Fruit fly (Drosophila melanogaster) whole organism, embryonic: ENCODE data around the gene CG42324.

ENCODE experiments used
- CG11560 ChIP-seq: fragments of 200-800 bp; sonication (Bioruptor generic); IDR thresholded peaks from 3 replicates; pipeline ENCODE4 v1.3.6; 2022; ENCODE audit warnings: missing biosample characterization, missing genetic modification characterization
- CG12219 ChIP-seq: fragments of 200-800 bp; sonication (Bioruptor generic); optimal IDR thresholded peaks from 3 replicates; lab custom pipeline; 2018; ENCODE audit warnings: missing biosample characterization, mild to moderate bottlenecking, missing genetic modification characterization
- CG1233 ChIP-seq: fragments of 200-800 bp; sonication (Bioruptor generic); optimal IDR thresholded peaks from 4 replicates; lab custom pipeline; 2018; ENCODE audit warnings: missing biosample characterization, mild to moderate bottlenecking, missing genetic modification characterization
- CG13296 ChIP-seq: fragments of 200-800 bp; sonication (Bioruptor generic); optimal IDR thresholded peaks from 3 replicates; lab custom pipeline; 2018; ENCODE audit warnings: missing biosample characterization, mild to moderate bottlenecking, missing genetic modification characterization
- CG13775 ChIP-seq: fragments of 200-800 bp; sonication (Bioruptor generic); optimal IDR thresholded peaks from 3 replicates; lab custom pipeline; 2017; ENCODE audit warnings: missing biosample characterization, mild to moderate bottlenecking, missing genetic modification characterization
- CG14860 ChIP-seq: fragments of 200-800 bp; sonication (Bioruptor generic); IDR thresholded peaks from 3 replicates; pipeline ENCODE4 v1.3.6; 2022; ENCODE audit warnings: missing biosample characterization, missing genetic modification characterization; ENCODE audit not compliant: partially characterized antibody
- CG15269 ChIP-seq: fragments of 200-800 bp; sonication (Bioruptor generic); optimal IDR thresholded peaks from 2 replicates; lab custom pipeline; 2018; ENCODE audit warnings: missing biosample characterization, mild to moderate bottlenecking, missing genetic modification characterization, moderate library complexity
- CG2199 ChIP-seq: fragments of 200-800 bp; sonication (Bioruptor generic); IDR thresholded peaks from 3 replicates; pipeline ENCODE4 v1.3.6; 2022; ENCODE audit warnings: missing biosample characterization, missing genetic modification characterization
- CG2678 ChIP-seq: fragments of 200-800 bp; sonication (Bioruptor generic); optimal IDR thresholded peaks from 3 replicates; lab custom pipeline; 2019; ENCODE audit warnings: missing biosample characterization, mild to moderate bottlenecking, missing genetic modification characterization, moderate library complexity
- CG32532 ChIP-seq: fragments of 200-800 bp; sonication (Bioruptor generic); IDR thresholded peaks from 2 replicates; pipeline ENCODE4 v1.3.6; 2022; ENCODE audit warnings: missing biosample characterization, missing genetic modification characterization
- CG42726 ChIP-seq: fragments of 200-800 bp; sonication (Bioruptor generic); IDR thresholded peaks from 2 replicates; pipeline ENCODE4 v1.3.6; 2022; ENCODE audit warnings: missing biosample characterization, missing genetic modification characterization; ENCODE audit not compliant: partially characterized antibody
- CG6689 ChIP-seq: fragments of 200-800 bp; sonication (Bioruptor generic); IDR thresholded peaks from 2 replicates; pipeline ENCODE4 v1.3.6; 2022; ENCODE audit warnings: missing biosample characterization, missing genetic modification characterization
- CG6791 ChIP-seq: fragments of 200-800 bp; sonication (Bioruptor generic); IDR thresholded peaks from 3 replicates; pipeline ENCODE4 v1.3.6; 2022; ENCODE audit warnings: missing biosample characterization, missing genetic modification characterization; ENCODE audit not compliant: partially characterized antibody
- CG7556 ChIP-seq: fragments of 200-800 bp; sonication (Bioruptor generic); optimal IDR thresholded peaks from 2 replicates; lab custom pipeline; 2017; ENCODE audit warnings: missing biosample characterization, mild to moderate bottlenecking, missing genetic modification characterization
- CG8281 ChIP-seq: fragments of 200-800 bp; sonication (Bioruptor generic); optimal IDR thresholded peaks from 2 replicates; lab custom pipeline; 2018; ENCODE audit warnings: missing biosample characterization, mild to moderate bottlenecking, missing genetic modification characterization, moderate library complexity
- CG9727 ChIP-seq: fragments of 200-800 bp; sonication (Bioruptor generic); optimal IDR thresholded peaks from 3 replicates; lab custom pipeline; 2017; ENCODE audit warnings: missing biosample characterization, mild to moderate bottlenecking, missing genetic modification characterization
- CG9932 ChIP-seq: fragments of 200-800 bp; sonication (Bioruptor generic); IDR thresholded peaks from 2 replicates; pipeline ENCODE4 v1.3.6; 2022; ENCODE audit warnings: missing biosample characterization, missing genetic modification characterization
- CTCF ChIP-seq: fragments of 200-800 bp; sonication (Bioruptor generic); optimal IDR thresholded peaks from 2 replicates; lab custom pipeline; 2017; ENCODE audit warnings: missing biosample characterization, mild to moderate bottlenecking, missing genetic modification characterization, moderate library complexity
- Deaf1 ChIP-seq: fragments of 200-800 bp; optimal IDR thresholded peaks from 3 replicates; lab custom pipeline; 2019; ENCODE audit warnings: missing biosample characterization, mild to moderate bottlenecking, missing genetic modification characterization, moderate library complexity
- Eip74EF ChIP-seq, 2 experiments: fragments of 200-800 bp in 1 of 2; fragments of >200 bp in 1 of 2; sonication (Bioruptor generic) in 1 of 2; optimal IDR thresholded peaks; 2 replicates each; lab custom pipeline; 2017 to 2019; ENCODE audit warnings: missing biosample characterization in 2 of 2, missing genetic modification characterization in 2 of 2, mild to moderate bottlenecking in 1 of 2, moderate library complexity in 1 of 2
- Gsc ChIP-seq: fragments of 200-800 bp; sonication (Bioruptor generic); IDR thresholded peaks from 2 replicates; pipeline ENCODE4 v1.3.6; 2022; ENCODE audit warnings: missing biosample characterization, missing genetic modification characterization
- Gug ChIP-seq: fragments of 200-800 bp; sonication (Bioruptor generic); IDR thresholded peaks from 4 replicates; pipeline ENCODE4 v1.3.6; 2022; ENCODE audit warnings: missing biosample characterization, missing genetic modification characterization
- Hr3 ChIP-seq: fragments of 200-800 bp; sonication (Bioruptor generic); optimal IDR thresholded peaks from 3 replicates; lab custom pipeline; 2016; ENCODE audit warnings: missing biosample characterization, missing genetic modification characterization
- NC2α ChIP-seq: fragments of 200-800 bp; sonication (Bioruptor generic); optimal IDR thresholded peaks from 2 replicates; lab custom pipeline; 2016; ENCODE audit warnings: missing biosample characterization, missing genetic modification characterization
- NfI ChIP-seq: fragments of 200-800 bp; sonication (Bioruptor generic); optimal IDR thresholded peaks from 3 replicates; lab custom pipeline; 2018; ENCODE audit warnings: missing biosample characterization, mild to moderate bottlenecking, missing genetic modification characterization, moderate library complexity
- Oli ChIP-seq: fragments of 200-800 bp; sonication (Bioruptor generic); optimal IDR thresholded peaks from 2 replicates; lab custom pipeline; 2018; ENCODE audit warnings: missing biosample characterization, mild to moderate bottlenecking, missing genetic modification characterization, moderate library complexity
- Ptx1 ChIP-seq: fragments of 200-800 bp; sonication (Bioruptor generic); IDR thresholded peaks from 2 replicates; pipeline ENCODE4 v1.3.6; 2022; ENCODE audit warnings: missing biosample characterization, missing genetic modification characterization
- Scr ChIP-seq: fragments of 200-800 bp; sonication (Bioruptor generic); IDR thresholded peaks from 2 replicates; pipeline ENCODE4 v1.3.6; 2022; ENCODE audit warnings: missing biosample characterization, missing genetic modification characterization; ENCODE audit not compliant: partially characterized antibody
- Trl ChIP-seq, 3 experiments: fragments of >200 bp in 2 of 3; fragments of 200-800 bp in 1 of 3; sonication (Bioruptor generic) in 1 of 3; optimal IDR thresholded peaks; 2 replicates in 1 of 3; 3 replicates in 2 of 3; lab custom pipeline; 2016 to 2017; ENCODE audit warnings: missing biosample characterization in 1 of 3, missing genetic modification characterization in 1 of 3
- ase ChIP-seq: fragments of 200-800 bp; sonication (Bioruptor generic); IDR thresholded peaks from 3 replicates; pipeline ENCODE4 v1.3.6; 2022; ENCODE audit warnings: missing biosample characterization, missing genetic modification characterization
- bab2 ChIP-seq: fragments of 200-800 bp; sonication (Bioruptor generic); optimal IDR thresholded peaks from 2 replicates; lab custom pipeline; 2016; ENCODE audit warnings: missing biosample characterization, missing genetic modification characterization
- bcd ChIP-seq: fragments of 200-800 bp; sonication (Bioruptor generic); optimal IDR thresholded peaks from 2 replicates; lab custom pipeline; 2017; ENCODE audit warnings: missing biosample characterization, mild to moderate bottlenecking, missing genetic modification characterization
- crol ChIP-seq: fragments of 200-800 bp; sonication (Bioruptor generic); IDR thresholded peaks from 2 replicates; pipeline ENCODE4 v1.3.6; 2022; ENCODE audit warnings: missing biosample characterization, missing genetic modification characterization
- dmrt99B ChIP-seq: fragments of 200-800 bp; sonication (Bioruptor generic); optimal IDR thresholded peaks from 2 replicates; lab custom pipeline; 2018; ENCODE audit warnings: missing biosample characterization, mild to moderate bottlenecking, missing genetic modification characterization, moderate library complexity
- eve ChIP-seq, 2 experiments: fragments of >200 bp; optimal IDR thresholded peaks; 2 replicates each; lab custom pipeline; 2017; ENCODE audit warnings: missing biosample characterization in 2 of 2, missing genetic modification characterization in 2 of 2
- ewg ChIP-seq: fragments of 200-800 bp; sonication (Bioruptor generic); optimal IDR thresholded peaks from 3 replicates; lab custom pipeline; 2017; ENCODE audit warnings: mild to moderate bottlenecking, missing biosample characterization, missing genetic modification reagents, missing genetic modification characterization
- fd96Cb ChIP-seq: fragments of 200-800 bp; sonication (Bioruptor generic); optimal IDR thresholded peaks from 2 replicates; lab custom pipeline; 2018; ENCODE audit warnings: missing biosample characterization, mild to moderate bottlenecking, missing genetic modification characterization, moderate library complexity
- lilli ChIP-seq: fragments of 200-800 bp; sonication (Bioruptor generic); optimal IDR thresholded peaks from 3 replicates; lab custom pipeline; 2016; ENCODE audit warnings: missing biosample characterization, missing genetic modification characterization
- nom ChIP-seq: fragments of 200-800 bp; sonication (Bioruptor generic); optimal IDR thresholded peaks from 2 replicates; lab custom pipeline; 2017; ENCODE audit warnings: missing biosample characterization, missing genetic modification characterization, mild to moderate bottlenecking, moderate library complexity, missing genetic modification reagents
- odd ChIP-seq: fragments of 200-800 bp; sonication (Bioruptor generic); optimal IDR thresholded peaks from 2 replicates; lab custom pipeline; 2017; ENCODE audit warnings: missing biosample characterization, mild to moderate bottlenecking, missing genetic modification characterization
- pfk ChIP-seq: fragments of 200-800 bp; sonication (Bioruptor generic); optimal IDR thresholded peaks from 2 replicates; lab custom pipeline; 2018; ENCODE audit warnings: missing biosample characterization, mild to moderate bottlenecking, missing genetic modification characterization, moderate library complexity
- sens ChIP-seq: fragments of 200-800 bp; sonication (Bioruptor generic); peaks from one replicate; lab custom pipeline; 2016; ENCODE audit warnings: missing biosample characterization, missing genetic modification characterization
- sens-2 ChIP-seq: fragments of 200-800 bp; sonication (Bioruptor generic); IDR thresholded peaks from 2 replicates; pipeline ENCODE4 v1.3.6; 2022; ENCODE audit warnings: missing biosample characterization, missing genetic modification characterization
- shn ChIP-seq: fragments of 200-800 bp; sonication (Bioruptor generic); optimal IDR thresholded peaks from 3 replicates; lab custom pipeline; 2016; ENCODE audit warnings: missing biosample characterization, missing genetic modification characterization
- stc ChIP-seq: fragments of 200-800 bp; sonication (Bioruptor generic); IDR thresholded peaks from 2 replicates; pipeline ENCODE4 v1.3.6; 2022; ENCODE audit warnings: missing biosample characterization, missing genetic modification characterization
- unc-4 ChIP-seq: fragments of 200-800 bp; sonication (Bioruptor generic); IDR thresholded peaks from 2 replicates; pipeline ENCODE4 v1.3.6; 2022; ENCODE audit warnings: missing biosample characterization, missing genetic modification characterization; ENCODE audit not compliant: partially characterized antibody
- vvl ChIP-seq: fragments of 200-800 bp; sonication (Bioruptor generic); IDR thresholded peaks from 2 replicates; pipeline ENCODE4 v1.3.6; 2022; ENCODE audit warnings: missing biosample characterization, missing genetic modification characterization
- zen2 ChIP-seq: fragments of 200-800 bp; sonication (Bioruptor generic); IDR thresholded peaks from 3 replicates; pipeline ENCODE4 v1.3.6; 2022; ENCODE audit warnings: missing biosample characterization, missing genetic modification characterization; ENCODE audit not compliant: partially characterized antibody

Gene CG42324

DNA sequence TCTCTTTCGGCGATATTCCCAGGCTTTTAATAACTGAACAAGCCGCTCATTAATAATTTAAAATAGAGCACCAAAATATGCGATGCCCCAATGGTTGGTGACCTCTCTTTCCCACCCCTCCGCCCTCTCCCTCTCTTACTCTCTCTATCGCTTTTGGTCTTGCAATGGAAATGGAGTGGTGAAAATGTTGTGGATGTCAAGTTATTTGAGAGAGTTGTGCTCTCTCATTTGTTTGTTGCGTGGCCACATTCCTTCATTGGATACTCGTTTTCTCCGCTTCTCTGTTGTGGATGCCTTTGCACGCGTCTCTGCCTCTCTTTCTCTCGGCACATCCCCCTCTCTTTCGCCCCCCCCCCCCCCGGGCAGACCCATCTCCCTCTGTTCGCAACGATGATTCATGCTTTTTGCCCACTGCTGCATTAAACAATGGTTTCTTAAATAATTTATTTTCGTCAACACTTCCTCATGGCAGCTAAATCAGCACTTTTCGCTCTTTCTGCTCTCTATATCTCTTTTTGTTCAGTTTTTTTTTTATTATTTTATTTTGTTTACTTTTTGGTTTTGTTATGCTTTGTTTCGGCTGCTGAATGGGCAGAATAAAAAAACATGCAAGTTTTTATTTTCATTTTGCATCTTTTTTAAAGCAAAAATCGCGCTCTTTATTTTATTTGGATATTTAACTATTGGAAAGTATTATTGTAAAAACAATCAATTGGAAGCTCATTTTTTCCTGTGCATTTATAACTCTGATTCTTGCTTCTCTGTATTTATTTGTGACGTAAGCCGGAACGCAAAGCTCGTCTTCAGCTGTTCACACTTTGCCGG is 70.5 kb downstream of the CG42324 start (continued):
- TF ChIP-seq CG9932 (GFP tag; lab: Robert Waterston, UW): peak; percentile 14; the same call in 1 of the 2 replicates
- peak; percentile 94 to 96 for TF ChIP-seq Trl (optimal IDR thresholded peaks at IDR 0.05; lab: Kevin White, UChicago)
- TF ChIP-seq Trl (GFP tag; optimal IDR thresholded peaks at IDR 0.05; lab: Kevin White, UChicago): no peak
- TF ChIP-seq bab2: no peak
- peak in 1 of 2 experiments; percentile 77 for TF ChIP-seq eve (GFP tag; optimal IDR thresholded peaks at IDR 0.05; lab: Kevin White, UChicago)
- peak; percentile 23 for TF ChIP-seq Hr3 (GFP tag; lab: Kevin White, UChicago)
- peak; percentile 46 for TF ChIP-seq Oli (tag; lab: Kevin White, UChicago)
- peak; percentile 49 for TF ChIP-seq CG9727 (GFP tag; lab: Kevin White, UChicago)
- TF ChIP-seq sens-2 (GFP tag; lab: Robert Waterston, UW): no peak
- peak in 1 of 2 experiments; percentile 61 for TF ChIP-seq Eip74EF (GFP tag; optimal IDR thresholded peaks at IDR 0.05; lab: Kevin White, UChicago)
- TF ChIP-seq CTCF (GFP tag; lab: Kevin White, UChicago): no peak
- TF ChIP-seq zen2: peak; percentile 53; the same call in 1 of the 3 replicates
- peak; percentile 98 for TF ChIP-seq crol
- peak; percentile 54 for TF ChIP-seq NfI
- peak; percentile 0 for TF ChIP-seq nom (GFP tag; lab: Kevin White, UChicago)
- TF ChIP-seq CG12219 (GFP tag; lab: Kevin White, UChicago): peak; percentile 15
- TF ChIP-seq CG32532 (GFP tag; lab: Robert Waterston, UW): no peak
- peak; percentile 90 for TF ChIP-seq sens (GFP tag; lab: Kevin White, UChicago)
- TF ChIP-seq Scr (GFP tag; lab: Robert Waterston, UW): peak; percentile 9; the same call in 1 of the 2 replicates
- peak; percentile 37 for TF ChIP-seq fd96Cb (tag; lab: Kevin White, UChicago)
- TF ChIP-seq CG11560 (tag; lab: Robert Waterston, UW): no peak
- TF ChIP-seq shn (GFP tag; lab: Kevin White, UChicago): peak; percentile 19
- no peak for TF ChIP-seq CG13296 (GFP tag; lab: Kevin White, UChicago)
- no peak for TF ChIP-seq CG8281 (tag; lab: Kevin White, UChicago)
- no peak for TF ChIP-seq CG42726 (GFP tag; lab: Robert Waterston, UW)
- TF ChIP-seq pfk: no peak
- TF ChIP-seq NC2α (GFP tag; lab: Kevin White, UChicago): no peak
- TF ChIP-seq CG7556: peak; percentile 50
- TF ChIP-seq CG6689 (GFP tag; lab: Robert Waterston, UW): 0 out of 2 replicates have a peak, but pooled peaks have one; percentile 5
- TF ChIP-seq bcd (GFP tag; lab: Kevin White, UChicago): peak; percentile 35
- peak; percentile 32 for TF ChIP-seq ewg (GFP tag; lab: Kevin White, UChicago)
- no peak for TF ChIP-seq CG1233
- TF ChIP-seq CG2199: 0 out of 3 replicates have a peak, but pooled peaks have one; percentile 63
- TF ChIP-seq Deaf1 (tag; lab: Kevin White, UChicago): no peak
- peak; percentile 39 for TF ChIP-seq CG2678 (tag; lab: Kevin White, UChicago)
- TF ChIP-seq odd (GFP tag; lab: Kevin White, UChicago): no peak
- TF ChIP-seq CG13775 (GFP tag; lab: Kevin White, UChicago): peak; percentile 56
- TF ChIP-seq vvl: peak; percentile 66; the same call in 1 of the 2 replicates
- no peak for TF ChIP-seq ase (GFP tag; lab: Robert Waterston, UW)
- no peak for TF ChIP-seq Gug (GFP tag; lab: Robert Waterston, UW)
- TF ChIP-seq stc (GFP tag; lab: Robert Waterston, UW): no peak
- TF ChIP-seq Ptx1 (GFP tag; lab: Robert Waterston, UW): peak; percentile 28; the same call in 1 of the 2 replicates
- peak; percentile 37 for TF ChIP-seq unc-4 (GFP tag; lab: Robert Waterston, UW)
- TF ChIP-seq lilli (GFP tag; lab: Kevin White, UChicago): peak; percentile 22
- TF ChIP-seq Gsc (GFP tag; lab: Robert Waterston, UW): no peak
- TF ChIP-seq dmrt99B: peak; percentile 54
- TF ChIP-seq CG14860: no peak
- TF ChIP-seq CG6791 (GFP tag; lab: Robert Waterston, UW): no peak
- peak; percentile 25 for TF ChIP-seq CG15269 (tag; lab: Kevin White, UChicago)
